Fruit fly (Drosophila melanogaster) whole organism, pupa: ENCODE data around the gene cact.

ENCODE experiments used
- CG12605 ChIP-seq: fragments of 200-800 bp; sonication (Bioruptor generic); IDR thresholded peaks from 2 replicates; pipeline ENCODE4 v1.3.6; 2022; ENCODE audit warnings: missing biosample characterization, missing genetic modification characterization
- CG8159 ChIP-seq: fragments of 200-800 bp; sonication (Bioruptor generic); optimal IDR thresholded peaks from 3 replicates; lab custom pipeline; 2018; ENCODE audit warnings: missing biosample characterization, mild to moderate bottlenecking, missing genetic modification characterization, moderate library complexity
- D1 ChIP-seq: fragments of 200-800 bp; sonication (Bioruptor generic); optimal IDR thresholded peaks from 2 replicates; lab custom pipeline; 2018; ENCODE audit warnings: missing biosample characterization, mild to moderate bottlenecking, missing genetic modification characterization, moderate library complexity
- EcR ChIP-seq: fragments of 200-800 bp; sonication (Bioruptor generic); optimal IDR thresholded peaks from 3 replicates; lab custom pipeline; 2019; ENCODE audit warnings: missing biosample characterization, missing genetic modification characterization, mild to moderate bottlenecking, moderate library complexity, missing genetic modification reagents
- Pif1B ChIP-seq: fragments of 200-800 bp; sonication (Bioruptor generic); optimal IDR thresholded peaks from 3 replicates; lab custom pipeline; 2016; ENCODE audit warnings: missing biosample characterization, missing genetic modification characterization
- rn ChIP-seq: fragments of 200-800 bp; sonication (Bioruptor generic); IDR thresholded peaks from 2 replicates; pipeline ENCODE4 v1.3.6; 2022; ENCODE audit warnings: missing biosample characterization, missing genetic modification characterization

DNA sequence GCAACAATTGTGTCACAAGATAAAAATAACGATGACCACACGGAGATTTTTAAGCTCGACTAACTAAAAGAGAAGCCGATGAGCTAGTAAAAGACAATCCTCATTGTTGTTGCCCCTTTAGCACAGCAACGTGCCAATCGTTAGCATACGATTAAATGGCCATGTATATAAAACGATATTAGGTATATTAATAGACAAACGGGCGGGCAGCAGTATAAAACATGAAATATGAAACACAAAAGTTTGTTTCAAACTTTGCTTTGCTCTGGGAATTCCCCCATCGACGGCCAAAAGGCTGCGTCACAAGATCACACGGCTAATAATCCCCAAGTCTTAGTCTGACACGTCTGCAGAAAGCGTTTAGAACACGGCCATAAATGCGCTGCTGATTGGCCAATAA lies 9.6 kb downstream of the cact start:
- TF ChIP-seq Pif1B (GFP tag; lab: Kevin White, UChicago) = no peak
- no peak for TF ChIP-seq CG8159
- no peak for TF ChIP-seq EcR (GFP tag; lab: Kevin White, UChicago)
- TF ChIP-seq D1 (tag; lab: Kevin White, UChicago) = no peak
- TF ChIP-seq CG12605 (GFP tag; lab: Robert Waterston, UW) = no peak
- TF ChIP-seq rn (GFP tag; lab: Robert Waterston, UW) = no peak
